Fruit fly (Drosophila melanogaster): ENCODE measurements around the gene CG15482.

The CG15482 gene

DNA sequence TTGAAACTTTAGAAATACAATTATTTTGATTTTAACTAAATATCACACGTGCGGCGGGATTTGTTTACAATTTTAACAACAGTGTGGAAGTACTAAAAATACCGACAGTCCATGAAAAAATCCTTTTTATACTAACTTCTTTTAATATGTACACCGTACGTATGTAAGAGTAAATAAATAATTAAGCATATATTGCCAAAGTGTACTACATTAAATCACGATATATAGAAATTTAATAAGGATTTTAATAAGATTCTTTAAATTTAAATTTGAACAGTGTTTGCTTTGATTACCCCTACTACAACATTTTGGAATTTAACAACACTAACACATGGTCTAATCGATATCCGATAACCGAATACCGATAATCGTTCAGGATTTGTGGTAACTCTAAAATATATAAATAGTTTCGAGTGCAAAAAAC is 10.6 kb upstream of the CG15482 start, which contains the start of the genes Ski6 and CG16812 (continued):
- peak; percentile 25 for TF ChIP-seq CG1233 (GFP tag; optimal IDR thresholded peaks at IDR 0.05)
- TF ChIP-seq jigr1 (GFP tag; IDR thresholded peaks at IDR 0.05), result no peak
- TF ChIP-seq CG12104 (GFP tag; optimal IDR thresholded peaks at IDR 0.05), result peak; percentile 34
- no peak for TF ChIP-seq aop (GFP tag; IDR thresholded peaks at IDR 0.05)
- peak; percentile 59 for TF ChIP-seq Spps (tag; optimal IDR thresholded peaks at IDR 0.05)
- TF ChIP-seq YL-1 (GFP tag; optimal IDR thresholded peaks at IDR 0.05), result peak; percentile 66
- TF ChIP-seq Eip74EF (GFP tag; optimal IDR thresholded peaks at IDR 0.05), result no peak
- no peak for TF ChIP-seq CG11504 (tag; optimal IDR thresholded peaks at IDR 0.05)
- no peak for TF ChIP-seq Side (GFP tag; optimal IDR thresholded peaks at IDR 0.05)
- TF ChIP-seq Fer2 (tag; optimal IDR thresholded peaks at IDR 0.05), result peak; percentile 66
- peak; percentile 76 for TF ChIP-seq Xrp1 (GFP tag; IDR thresholded peaks at IDR 0.05)
- no peak for TF ChIP-seq CkIIα-i1 (GFP tag; IDR thresholded peaks at IDR 0.05)
- TF ChIP-seq bcd (GFP tag; optimal IDR thresholded peaks at IDR 0.05), result peak; percentile 49
- TF ChIP-seq CG17612 (GFP tag; IDR thresholded peaks at IDR 0.05), result no peak
- peak; percentile 20 for TF ChIP-seq salm (tag; optimal IDR thresholded peaks at IDR 0.05)
- TF ChIP-seq run (tag; optimal IDR thresholded peaks at IDR 0.05), result peak; percentile 45
- TF ChIP-seq vfl (GFP tag; optimal IDR thresholded peaks at IDR 0.05), result peak; percentile 10
- TF ChIP-seq Doc3 (GFP tag; IDR thresholded peaks at IDR 0.05; ENCODE audit: partially characterized antibody), result no peak; the same call in 2 of the 3 replicates
- no peak for TF ChIP-seq tup (GFP tag; optimal IDR thresholded peaks at IDR 0.05)
- TF ChIP-seq pnt (GFP tag; optimal IDR thresholded peaks at IDR 0.05), result peak; percentile 15
- no peak for TF ChIP-seq slp2 (GFP tag; optimal IDR thresholded peaks at IDR 0.05)
- TF ChIP-seq lbe (GFP tag; optimal IDR thresholded peaks at IDR 0.05), result no peak
- no peak for TF ChIP-seq Drgx (GFP tag; IDR thresholded peaks at IDR 0.05)
- TF ChIP-seq CG31388 (GFP tag; optimal IDR thresholded peaks at IDR 0.05), result no peak
- no peak for TF ChIP-seq tap (tag; optimal IDR thresholded peaks at IDR 0.05)
- TF ChIP-seq Nf-YC (tag; optimal IDR thresholded peaks at IDR 0.05), result no peak
- no peak for TF ChIP-seq BtbVII (GFP tag; optimal IDR thresholded peaks at IDR 0.05)
- TF ChIP-seq Sin3A (optimal IDR thresholded peaks at IDR 0.05), result no peak
- no peak for TF ChIP-seq unpg (GFP tag; optimal IDR thresholded peaks at IDR 0.05)
- peak; percentile 65 for TF ChIP-seq CG7556 (GFP tag; optimal IDR thresholded peaks at IDR 0.05)
- TF ChIP-seq Fer3 (tag; optimal IDR thresholded peaks at IDR 0.05), result peak; percentile 82
- no peak for TF ChIP-seq pros (GFP tag; optimal IDR thresholded peaks at IDR 0.05)
- TF ChIP-seq tio (GFP tag; optimal IDR thresholded peaks at IDR 0.05), result no peak
- peak; percentile 66 for TF ChIP-seq fd3F (GFP tag; optimal IDR thresholded peaks at IDR 0.05)
- peak; percentile 94 for TF ChIP-seq sens (GFP tag)
- peak; percentile 67 for TF ChIP-seq CG9797 (GFP tag; optimal IDR thresholded peaks at IDR 0.05)
- TF ChIP-seq CG4707 (GFP tag; optimal IDR thresholded peaks at IDR 0.05), result no peak
- TF ChIP-seq CG16779 (GFP tag; IDR thresholded peaks at IDR 0.05), result peak; percentile 23; the same call in 1 of the 2 replicates
- TF ChIP-seq E2f2 (GFP tag; IDR thresholded peaks at IDR 0.05), result peak; percentile 58; the same call in 1 of the 2 replicates
- no peak for TF ChIP-seq Lim3 (GFP tag; IDR thresholded peaks at IDR 0.05)
- TF ChIP-seq CG12769 (tag; optimal IDR thresholded peaks at IDR 0.05), result no peak
- peak; percentile 45 for TF ChIP-seq Ets97D (GFP tag; optimal IDR thresholded peaks at IDR 0.05)
- no peak for TF ChIP-seq maf-S (GFP tag; optimal IDR thresholded peaks at IDR 0.05)
- no peak for TF ChIP-seq ash1 (GFP tag; optimal IDR thresholded peaks at IDR 0.05)
- no peak for TF ChIP-seq CG10543 (GFP tag; optimal IDR thresholded peaks at IDR 0.05)
- no peak for TF ChIP-seq CG10959 (GFP tag; IDR thresholded peaks at IDR 0.05)
- TF ChIP-seq CG14441 (GFP tag; IDR thresholded peaks at IDR 0.05), result peak; percentile 54
- TF ChIP-seq Vsx1 (GFP tag; optimal IDR thresholded peaks at IDR 0.05), result no peak
- peak; percentile 77 for TF ChIP-seq Ptx1 (GFP tag; IDR thresholded peaks at IDR 0.05)
- TF ChIP-seq CoRest (tag; optimal IDR thresholded peaks at IDR 0.05), result peak; percentile 81
- no peak for TF ChIP-seq CG12744 (GFP tag; optimal IDR thresholded peaks at IDR 0.05)
- no peak for TF ChIP-seq sens-2 (GFP tag; IDR thresholded peaks at IDR 0.05)

All from whole organism, embryonic.